Fruit fly (Drosophila melanogaster) Kc167 (cell line): ENCODE results near the gene Hex-A.

Experiments
- h ChIP-seq: fragments of >200 bp; optimal IDR thresholded peaks from 3 replicates; lab custom pipeline; 2018; ENCODE audit warnings: missing external identifiers
- insv ChIP-seq: fragments of >200 bp; optimal IDR thresholded peaks from 3 replicates; lab custom pipeline; 2018; ENCODE audit warnings: missing external identifiers
- psq ChIP-seq: fragments of >200 bp; optimal IDR thresholded peaks from 2 replicates; lab custom pipeline; 2017; ENCODE audit warnings: missing external identifiers
- ttk ChIP-seq: sonication (Bioruptor generic); optimal IDR thresholded peaks from 2 replicates; lab custom pipeline; 2017; ENCODE audit warnings: missing external identifiers

- TF ChIP-seq insv (lab: Kevin White, UChicago) = no peak
- no peak for TF ChIP-seq psq
- no peak for TF ChIP-seq ttk (lab: Kevin White, UChicago)
- TF ChIP-seq h (lab: Kevin White, UChicago) = no peak
These were observed 14.3 kb upstream of the Hex-A start, which contains the start of gene Cubn for dm6 chrX:9571208-9571607.
